ENCODE assay signal across 1 worm cellular context in genomic region chrV:13371336-13371735, ce11.
TF ChIP-seq lines count a peak whose summit lies in the region.

No protein-coding gene starts in this region.

TF ChIP-seq in whole organism, L1 larva, 84 proteins besides CTCF, POLR2A, EP300 and RAD21 (continued from another document):
- no peak for TF ChIP-seq unc-62 (GFP tag; optimal IDR thresholded peaks at IDR 0.05; lab: Kevin White, UChicago)
- TF ChIP-seq nhr-71 (tag; optimal IDR thresholded peaks at IDR 0.05; lab: Kevin White, UChicago), result peak; percentile 86
- peak; percentile 22 for TF ChIP-seq xbp-1 (tag; optimal IDR thresholded peaks at IDR 0.05; lab: Kevin White, UChicago)
- TF ChIP-seq nhr-28 (tag; optimal IDR thresholded peaks at IDR 0.05; lab: Kevin White, UChicago), result no peak
- TF ChIP-seq hlh-17 (GFP tag; optimal IDR thresholded peaks at IDR 0.05; lab: Kevin White, UChicago; ENCODE audit: borderline replicate concordance), result no peak
- TF ChIP-seq lin-39 (tag; optimal IDR thresholded peaks at IDR 0.05; lab: Kevin White, UChicago), result no peak
- no peak for TF ChIP-seq aly-2 (tag; optimal IDR thresholded peaks at IDR 0.05; lab: Kevin White, UChicago)
- no peak for TF ChIP-seq isw-1 (GFP tag; IDR thresholded peaks at IDR 0.05; lab: Robert Waterston, UW)
- TF ChIP-seq hpl-2 (GFP tag; optimal IDR thresholded peaks at IDR 0.05; lab: Kevin White, UChicago), result peak; percentile 10
- peak; percentile 92 for TF ChIP-seq snu-23 (GFP tag; optimal IDR thresholded peaks at IDR 0.05; lab: Kevin White, UChicago)
- no peak for TF ChIP-seq ceh-88 (GFP tag; IDR thresholded peaks at IDR 0.05; lab: Robert Waterston, UW)
- peak; percentile 92 for TF ChIP-seq nhr-20 (tag; optimal IDR thresholded peaks at IDR 0.05; lab: Kevin White, UChicago)
- TF ChIP-seq nhr-47 (tag; optimal IDR thresholded peaks at IDR 0.05; lab: Kevin White, UChicago), result peak; percentile 60
- no peak for TF ChIP-seq fkh-10 (GFP tag; optimal IDR thresholded peaks at IDR 0.05; lab: Kevin White, UChicago)
- peak; percentile 59 for TF ChIP-seq nhr-237 (tag; optimal IDR thresholded peaks at IDR 0.05; lab: Kevin White, UChicago)
- no peak for TF ChIP-seq nhr-84 (tag; optimal IDR thresholded peaks at IDR 0.05; lab: Kevin White, UChicago)
- peak; percentile 21 to 69 for TF ChIP-seq lin-35 (GFP tag; optimal IDR thresholded peaks at IDR 0.05; lab: Kevin White, UChicago)
- no peak for TF ChIP-seq elt-2 (tag; optimal IDR thresholded peaks at IDR 0.05; lab: Kevin White, UChicago)
- no peak for TF ChIP-seq ztf-11 (tag; optimal IDR thresholded peaks at IDR 0.05; lab: Kevin White, UChicago)
- no peak for TF ChIP-seq ceh-63 (GFP tag; optimal IDR thresholded peaks at IDR 0.05; lab: Kevin White, UChicago)
- no peak for TF ChIP-seq hlh-4 (tag; optimal IDR thresholded peaks at IDR 0.05; lab: Kevin White, UChicago)
- TF ChIP-seq aha-1 (tag; optimal IDR thresholded peaks at IDR 0.05; lab: Kevin White, UChicago), result no peak
- TF ChIP-seq zip-4 (GFP tag; optimal IDR thresholded peaks at IDR 0.05; lab: Kevin White, UChicago), result peak; percentile 44
- peak; percentile 19 to 38 for TF ChIP-seq egl-27 (tag; optimal IDR thresholded peaks at IDR 0.05; lab: Kevin White, UChicago)
- TF ChIP-seq C16A3.4 (tag; optimal IDR thresholded peaks at IDR 0.05; lab: Kevin White, UChicago), result peak; percentile 62
- no peak for TF ChIP-seq ama-1 (optimal IDR thresholded peaks at IDR 0.05; lab: Kevin White, UChicago)
- no peak for TF ChIP-seq unc-86 (tag; optimal IDR thresholded peaks at IDR 0.05; lab: Kevin White, UChicago)
- TF ChIP-seq lin-15B (tag; optimal IDR thresholded peaks at IDR 0.05; lab: Kevin White, UChicago), result no peak
- no peak for TF ChIP-seq alr-1 (tag; optimal IDR thresholded peaks at IDR 0.05; lab: Kevin White, UChicago; ENCODE audit: borderline replicate concordance)
- peak; percentile 38 for TF ChIP-seq rnt-1 (tag; optimal IDR thresholded peaks at IDR 0.05; lab: Kevin White, UChicago)
- peak; percentile 31 for TF ChIP-seq jun-1 (tag; optimal IDR thresholded peaks at IDR 0.05; lab: Kevin White, UChicago)
- TF ChIP-seq nhr-77 (tag; optimal IDR thresholded peaks at IDR 0.05; lab: Kevin White, UChicago), result peak; percentile 42
- peak; percentile 13 for TF ChIP-seq efl-3 (GFP tag; optimal IDR thresholded peaks at IDR 0.05; lab: Kevin White, UChicago)
- TF ChIP-seq ets-5 (GFP tag; IDR thresholded peaks at IDR 0.05; lab: Robert Waterston, UW), result no peak
- TF ChIP-seq dsc-1 (tag; optimal IDR thresholded peaks at IDR 0.05; lab: Kevin White, UChicago), result no peak
- peak; percentile 55 for TF ChIP-seq tbx-2 (tag; optimal IDR thresholded peaks at IDR 0.05; lab: Kevin White, UChicago)
- TF ChIP-seq ceh-8 (GFP tag; optimal IDR thresholded peaks at IDR 0.05; lab: Kevin White, UChicago), result no peak
- TF ChIP-seq nhr-76 (tag; optimal IDR thresholded peaks at IDR 0.05; lab: Kevin White, UChicago), result no peak
- no peak for TF ChIP-seq vab-15 (tag; optimal IDR thresholded peaks at IDR 0.05; lab: Kevin White, UChicago)
- peak; percentile 2 for TF ChIP-seq C04F5.9 (tag; optimal IDR thresholded peaks at IDR 0.05; lab: Kevin White, UChicago)
